Fruit fly (Drosophila melanogaster) Kc167 (cell line): ENCODE results near the gene CG32572.

Experiments used
- Myc ChIP-seq: fragments of >200 bp; optimal IDR thresholded peaks from 2 replicates; lab custom pipeline; 2017; ENCODE audit warnings: missing external identifiers
- Sin3A ChIP-seq: fragments of >200 bp; optimal IDR thresholded peaks from 2 replicates; lab custom pipeline; 2018; ENCODE audit warnings: missing external identifiers
- h ChIP-seq: fragments of >200 bp; optimal IDR thresholded peaks from 3 replicates; lab custom pipeline; 2018; ENCODE audit warnings: missing external identifiers
- insv ChIP-seq: fragments of >200 bp; optimal IDR thresholded peaks from 3 replicates; lab custom pipeline; 2018; ENCODE audit warnings: missing external identifiers
- psq ChIP-seq: fragments of >200 bp; optimal IDR thresholded peaks from 2 replicates; lab custom pipeline; 2017; ENCODE audit warnings: missing external identifiers
- ttk ChIP-seq: sonication (Bioruptor generic); optimal IDR thresholded peaks from 2 replicates; lab custom pipeline; 2017; ENCODE audit warnings: missing external identifiers

The CG32572 gene

DNA sequence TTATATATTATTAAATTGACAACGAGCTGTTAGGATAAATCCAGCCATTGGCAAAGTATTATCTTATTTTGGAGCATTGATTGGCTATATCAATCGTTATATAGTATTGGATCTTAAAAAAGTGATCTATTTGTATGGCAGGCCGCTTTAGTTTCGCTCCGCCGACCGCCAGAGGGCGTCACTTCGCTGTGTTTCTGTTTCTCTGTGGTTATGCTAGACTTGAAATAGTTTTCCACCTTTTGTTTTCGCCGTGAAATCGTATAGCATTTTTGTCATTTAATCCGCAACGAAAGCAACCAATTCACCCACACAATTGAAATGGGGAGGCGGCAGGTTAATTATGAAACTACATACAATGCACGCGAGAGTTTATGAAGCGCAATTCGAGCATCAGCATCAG, 25.8 kb downstream of the CG32572 start:
- TF ChIP-seq Myc (lab: Kevin White, UChicago) (no peak), h (peak; percentile 4), insv (lab: Kevin White, UChicago) (no peak), Sin3A (no peak)

DNA sequence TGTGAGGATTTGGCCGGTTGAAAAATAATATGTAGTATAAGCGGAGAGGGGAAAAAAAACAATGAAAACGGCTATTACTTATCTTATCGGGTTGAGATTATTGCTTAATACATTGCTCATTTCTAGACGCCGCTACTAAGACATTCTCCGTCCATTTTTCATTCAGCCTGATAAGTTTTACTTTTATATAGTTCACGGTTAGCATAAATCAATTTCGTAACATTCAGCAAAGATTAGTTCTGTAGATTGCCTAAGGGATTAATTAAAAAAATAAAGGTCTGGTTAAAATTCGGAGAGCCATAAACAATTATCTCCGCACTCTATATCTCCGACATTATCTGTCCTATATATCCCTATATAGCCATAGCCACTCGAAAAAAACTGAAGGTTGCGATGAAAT, 26.5 kb downstream of the CG32572 start:
- no peak for TF ChIP-seq psq
- TF ChIP-seq insv (lab: Kevin White, UChicago): no peak
- TF ChIP-seq Myc (lab: Kevin White, UChicago): no peak
- no peak for TF ChIP-seq Sin3A
- TF ChIP-seq h: no peak
- TF ChIP-seq ttk (lab: Kevin White, UChicago): no peak

DNA sequence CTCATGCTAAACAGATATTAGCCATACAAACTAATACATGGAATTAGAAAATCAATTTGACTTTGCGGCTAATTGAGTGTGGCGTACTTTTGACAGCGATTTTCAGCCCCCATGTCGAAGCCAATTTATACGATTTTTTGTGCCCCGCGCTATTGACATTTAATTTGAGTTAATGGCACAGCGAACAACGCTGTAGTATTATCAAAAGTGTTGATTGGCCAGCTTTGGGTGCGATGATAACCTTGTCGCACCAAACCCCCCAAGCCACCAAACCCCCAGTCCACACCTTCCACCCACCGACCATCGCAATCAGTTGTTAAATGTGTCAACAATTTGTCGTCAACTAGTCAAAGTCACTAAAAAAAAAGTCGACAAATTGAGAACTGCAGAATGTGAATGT, 28.3 kb downstream of the CG32572 start:
- no peak for TF ChIP-seq psq
- TF ChIP-seq ttk (lab: Kevin White, UChicago): no peak
- no peak for TF ChIP-seq Myc (lab: Kevin White, UChicago)
- TF ChIP-seq Sin3A: no peak
- TF ChIP-seq h: no peak
- no peak for TF ChIP-seq insv (lab: Kevin White, UChicago)

DNA sequence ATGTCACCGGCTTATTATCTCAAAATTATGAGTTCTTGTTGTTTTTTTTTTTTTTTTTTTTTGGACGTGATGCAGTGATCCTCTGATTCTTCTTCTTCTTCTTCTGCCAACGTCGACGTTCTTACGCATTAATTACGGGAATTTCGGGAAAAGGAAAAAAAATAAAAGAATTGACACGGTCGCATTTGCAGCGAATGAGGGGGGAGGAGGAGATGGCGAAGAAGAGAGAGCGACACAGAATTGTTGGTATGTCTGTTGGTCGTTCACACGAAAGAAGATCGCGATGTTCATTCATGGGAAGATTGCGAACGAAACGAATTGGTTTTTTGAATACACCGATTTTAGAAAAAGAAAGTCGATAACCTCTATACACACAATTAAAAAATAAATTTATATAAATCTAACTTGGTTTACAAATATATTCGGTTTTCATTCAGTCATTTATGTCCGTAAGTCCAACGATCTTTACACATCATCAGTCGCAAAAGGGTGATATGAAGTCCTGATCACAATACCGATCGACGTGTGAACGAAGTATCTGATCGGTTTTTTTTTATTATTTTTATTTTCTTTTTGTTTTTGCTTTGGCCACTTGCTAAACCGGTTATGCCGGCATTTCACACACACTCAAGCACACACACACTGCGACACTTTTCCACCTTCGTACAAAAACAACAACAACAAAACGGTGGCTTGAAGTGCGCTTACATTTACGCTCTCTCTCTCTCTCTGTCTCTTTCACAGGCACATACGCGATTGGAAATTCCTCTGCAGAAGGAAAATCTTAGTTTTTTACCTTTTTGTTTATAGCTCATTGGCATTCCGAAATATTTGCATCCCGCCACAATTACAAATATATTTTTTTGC, 30.0 kb downstream of the CG32572 start:
- TF ChIP-seq Sin3A (no peak), insv (lab: Kevin White, UChicago) (no peak), ttk (lab: Kevin White, UChicago) (no peak), h (no peak), psq (no peak)

dm6 chrX:16751579-16752156, 30.7 kb downstream of the CG32572 start, which contains the start of gene goe:
Gene goe, minus strand, starts transcription at chrX:16751910.
- TF ChIP-seq h: no peak

dm6 chrX:16753066-16753465, 32.1 kb downstream of the CG32572 start:
- TF ChIP-seq ttk (lab: Kevin White, UChicago): no peak
- TF ChIP-seq psq: no peak

DNA sequence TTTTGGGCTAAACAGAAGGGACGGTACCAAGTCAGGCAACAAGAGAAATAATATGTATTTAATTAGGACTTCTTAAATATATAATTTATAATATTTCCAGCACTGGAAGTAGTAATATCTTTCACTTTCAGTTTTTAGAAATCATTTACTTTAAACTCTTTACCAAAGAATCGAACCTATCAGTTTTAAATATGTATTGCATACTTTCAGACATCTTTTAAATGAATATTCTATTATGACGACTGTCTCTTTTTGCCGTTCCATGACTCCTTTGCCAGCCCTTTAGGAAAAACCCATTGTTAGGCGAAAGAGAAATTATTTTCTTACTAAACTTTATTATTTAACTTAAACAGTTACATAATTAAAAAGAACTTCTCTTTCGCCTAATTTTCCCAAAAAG, 36.7 kb downstream of the CG32572 start:
- TF ChIP-seq insv (lab: Kevin White, UChicago) (no peak), Sin3A (no peak), Myc (lab: Kevin White, UChicago) (no peak), psq (no peak), ttk (lab: Kevin White, UChicago) (no peak), h (no peak)

DNA sequence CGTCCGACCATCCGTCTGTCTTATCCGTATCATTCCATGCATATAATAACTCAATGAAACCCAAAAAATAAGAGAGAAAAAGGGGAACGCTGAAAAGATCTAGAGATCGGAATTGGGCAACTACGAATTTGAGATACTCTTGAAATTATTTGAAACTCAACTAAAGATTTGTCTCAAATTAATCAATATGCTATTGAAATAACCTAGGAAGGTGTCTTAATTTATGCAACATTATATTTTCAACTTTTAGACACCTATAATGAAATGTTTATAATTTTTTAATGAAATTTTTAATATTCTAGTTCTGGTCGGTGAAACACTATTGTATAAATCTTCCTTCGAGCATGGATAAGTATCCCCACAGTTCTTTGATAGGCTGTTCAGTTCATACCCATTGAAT, 39.6 kb downstream of the CG32572 start:
- TF ChIP-seq Sin3A (no peak), insv (lab: Kevin White, UChicago) (no peak), h (no peak), ttk (lab: Kevin White, UChicago) (no peak), psq (no peak), Myc (lab: Kevin White, UChicago) (no peak)

DNA sequence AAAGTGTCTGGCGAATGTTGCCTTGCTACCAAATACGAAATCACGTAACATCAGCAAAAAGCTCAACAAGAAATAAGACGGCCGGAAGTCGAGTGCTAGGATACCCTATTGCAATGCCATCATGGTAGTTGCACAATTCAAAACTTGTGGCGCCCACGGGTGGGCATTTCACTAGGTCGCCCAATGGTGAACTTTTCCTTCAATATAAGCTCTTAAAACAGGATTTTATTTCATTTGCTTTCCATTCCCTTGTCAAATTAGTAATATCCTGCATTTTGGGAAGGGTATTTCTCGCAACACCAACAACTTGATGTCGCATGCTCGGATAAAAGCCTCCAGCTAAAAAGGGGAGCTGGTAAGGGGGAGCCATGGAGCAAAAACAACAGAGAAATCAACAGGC, 40.5 kb downstream of the CG32572 start:
- TF ChIP-seq insv (lab: Kevin White, UChicago) (no peak), ttk (lab: Kevin White, UChicago) (no peak), Myc (lab: Kevin White, UChicago) (no peak), psq (no peak), Sin3A (no peak), h (no peak)

dm6 chrX:16764955-16765354, 44.0 kb downstream of the CG32572 start:
- TF ChIP-seq Myc (lab: Kevin White, UChicago): no peak

DNA sequence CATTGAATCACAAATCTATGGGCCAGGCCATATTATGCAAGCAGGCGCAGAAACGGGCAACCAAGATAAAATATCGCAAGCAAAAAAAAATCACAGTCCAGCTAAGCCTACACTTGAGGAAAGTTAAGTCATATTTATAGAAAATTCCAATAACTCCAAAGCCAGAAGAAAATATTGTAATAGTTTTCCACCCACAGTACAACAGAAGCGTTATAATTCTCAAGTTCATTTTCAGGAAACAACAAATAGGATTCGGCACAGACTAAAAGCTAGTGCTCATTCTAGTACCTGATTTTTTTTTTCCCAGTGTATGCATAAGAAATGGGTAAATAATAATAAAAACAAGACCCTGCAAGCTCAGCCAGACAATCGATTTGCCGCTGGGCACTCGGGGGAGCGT, 44.8 kb downstream of the CG32572 start:
- TF ChIP-seq ttk (lab: Kevin White, UChicago) (no peak), psq (no peak), insv (lab: Kevin White, UChicago) (no peak), Sin3A (no peak), Myc (lab: Kevin White, UChicago) (no peak), h (no peak)

DNA sequence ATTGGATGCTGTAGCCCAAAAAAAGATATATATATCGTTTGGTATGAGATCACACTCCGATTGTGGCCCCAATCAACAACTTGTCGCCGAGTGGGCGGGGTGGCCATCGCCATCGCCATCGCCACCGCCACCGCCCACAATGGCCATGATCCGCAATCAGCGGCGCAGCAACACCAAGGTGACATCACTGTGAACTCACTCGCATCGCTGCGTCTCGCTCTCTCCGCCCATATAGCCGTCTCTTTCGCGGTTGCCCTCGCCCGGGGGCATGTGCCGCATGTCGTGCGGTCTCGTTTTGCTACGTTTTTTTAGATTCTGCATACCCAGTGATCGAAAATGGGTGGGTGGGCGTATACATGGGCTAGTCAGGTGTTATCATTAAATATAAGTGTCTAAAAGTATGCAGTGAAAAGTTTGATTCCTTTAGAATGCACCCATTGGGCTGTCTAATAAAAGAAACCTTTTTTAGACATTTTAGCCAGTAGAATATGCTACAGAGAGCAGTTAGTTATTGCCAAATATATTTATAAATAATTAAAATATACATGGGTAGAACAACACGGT, 46.0 kb downstream of the CG32572 start:
- no peak for TF ChIP-seq insv (lab: Kevin White, UChicago)
- no peak for TF ChIP-seq Myc (lab: Kevin White, UChicago)
- TF ChIP-seq Sin3A: no peak
- no peak for TF ChIP-seq ttk (lab: Kevin White, UChicago)
- no peak for TF ChIP-seq psq
- no peak for TF ChIP-seq h

- TF ChIP-seq insv (lab: Kevin White, UChicago) (no peak), Sin3A (no peak), psq (no peak)
These were observed 47.8 kb downstream of the CG32572 start for dm6 chrX:16768770-16769169.
